Worm (Caenorhabditis elegans): ENCODE results near the gene C12D8.9.

ce11 chrV:10198386-10198785, 44.6 kb downstream of the C12D8.9 start, which contains the start of gene ZK856.6:
- TF ChIP-seq dao-5 (tag; optimal IDR thresholded peaks at IDR 0.05) (no peak), W03F9.2 (tag; optimal IDR thresholded peaks at IDR 0.05) (no peak)

Data from whole organism, L4/young adult.